Fruit fly (Drosophila melanogaster): Measurements from ENCODE around the gene CecC.

Gene CecC

DNA sequence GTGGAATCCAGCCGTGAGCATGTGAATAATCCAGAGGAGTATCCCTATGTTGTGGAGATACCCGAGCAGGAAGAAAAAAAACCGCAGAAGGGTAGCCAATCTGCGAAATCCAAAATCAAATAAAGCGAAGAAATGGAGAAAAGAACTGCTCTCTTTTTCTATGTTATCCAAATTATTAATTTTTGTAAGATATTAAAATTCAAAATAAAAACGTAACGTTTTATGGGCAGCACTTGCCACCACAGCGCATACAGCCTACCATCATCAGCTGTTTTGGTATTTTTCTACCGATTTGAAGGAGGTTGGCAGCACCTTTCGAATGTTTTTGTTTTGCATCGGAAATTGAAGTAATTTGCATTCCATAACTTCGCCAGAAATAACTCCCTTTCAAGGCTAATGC is 36.4 kb upstream of the CecC start, which contains the start of gene Bet5:
Gene Bet5 (plus strand): TSS at position 299 of the 400 bp plus-strand sequence.
- TF ChIP-seq Hr78 (GFP tag; optimal IDR thresholded peaks at IDR 0.05), result no peak
- TF ChIP-seq dl (GFP tag; optimal IDR thresholded peaks at IDR 0.05; ENCODE audit: insufficient read depth in 1 of 2, partially characterized antibody in 2 of 2), result no peak
- TF ChIP-seq usp (GFP tag; optimal IDR thresholded peaks at IDR 0.05), result no peak
- TF ChIP-seq h (GFP tag; optimal IDR thresholded peaks at IDR 0.05), result no peak
- TF ChIP-seq Mio (GFP tag; optimal IDR thresholded peaks at IDR 0.05), result no peak
- no peak for TF ChIP-seq dsf (GFP tag; optimal IDR thresholded peaks at IDR 0.05; ENCODE audit: borderline replicate concordance)
- TF ChIP-seq GATAd (GFP tag; optimal IDR thresholded peaks at IDR 0.05), result no peak
- TF ChIP-seq Rel (GFP tag; optimal IDR thresholded peaks at IDR 0.05), result no peak
- no peak for TF ChIP-seq Rel (tag; optimal IDR thresholded peaks at IDR 0.05)
- TF ChIP-seq psq (GFP tag; optimal IDR thresholded peaks at IDR 0.05), result no peak
- TF ChIP-seq HLH106 (tag; optimal IDR thresholded peaks at IDR 0.05), result no peak
- no peak for TF ChIP-seq dmrt93B (GFP tag; optimal IDR thresholded peaks at IDR 0.05)
- no peak for TF ChIP-seq sv (GFP tag; optimal IDR thresholded peaks at IDR 0.05)
- TF ChIP-seq brk (GFP tag; optimal IDR thresholded peaks at IDR 0.05), result no peak
- no peak for TF ChIP-seq Vsx2 (GFP tag; optimal IDR thresholded peaks at IDR 0.05; ENCODE audit: partially characterized antibody)
- TF ChIP-seq Hnf4 (GFP tag; optimal IDR thresholded peaks at IDR 0.05), result no peak
- TF ChIP-seq pan (optimal IDR thresholded peaks at IDR 0.05), result no peak

DNA sequence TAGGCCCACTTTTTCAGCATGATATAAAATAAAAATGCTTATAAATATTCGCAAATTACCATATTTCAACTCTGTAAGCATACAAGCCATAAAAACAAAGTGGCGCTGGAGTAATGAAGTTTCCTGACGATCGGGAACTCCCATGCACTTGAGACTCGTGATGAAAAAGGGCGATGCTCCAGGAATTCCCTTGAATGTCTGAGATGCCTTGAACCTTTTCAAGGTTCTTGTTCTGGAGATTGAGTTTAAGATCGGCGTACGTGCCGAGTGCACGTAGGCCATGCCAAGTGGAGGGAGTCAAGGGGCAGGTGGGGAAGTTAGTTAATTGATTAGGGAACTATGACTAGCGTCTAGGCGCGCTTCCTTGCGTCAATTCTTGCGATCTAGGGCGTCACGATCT is 32.4 kb upstream of the CecC start:
- no peak for TF ChIP-seq br (GFP tag; optimal IDR thresholded peaks at IDR 0.05)
- TF ChIP-seq Sp1 (GFP tag; optimal IDR thresholded peaks at IDR 0.05), result no peak
- no peak for TF ChIP-seq Rel (GFP tag; optimal IDR thresholded peaks at IDR 0.05)
- TF ChIP-seq Rel (tag; optimal IDR thresholded peaks at IDR 0.05), result no peak
- no peak for TF ChIP-seq CG32264 (GFP tag; optimal IDR thresholded peaks at IDR 0.05)

DNA sequence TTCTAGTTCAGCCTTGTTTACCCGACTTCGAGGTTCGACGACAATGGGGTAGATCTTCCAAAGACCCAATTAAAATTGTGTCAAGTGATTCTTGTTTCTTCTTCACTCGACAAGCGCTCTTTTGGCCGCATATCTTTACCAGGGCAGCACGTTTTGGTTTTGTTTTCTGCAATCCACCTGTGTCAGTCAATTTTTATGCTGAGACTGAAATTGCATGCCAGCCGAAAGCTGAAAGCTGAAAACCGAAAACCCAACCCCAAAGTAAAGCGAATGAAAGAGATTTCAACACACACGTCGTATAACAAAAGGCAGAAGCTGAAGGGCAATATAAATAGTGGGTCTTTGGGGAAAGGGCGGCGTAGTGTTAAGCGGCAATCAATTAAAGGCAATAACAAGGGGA is 26.9 kb upstream of the CecC start:
- TF ChIP-seq CrebA (GFP tag; optimal IDR thresholded peaks at IDR 0.05; ENCODE audit: borderline replicate concordance) (no peak), ey (GFP tag; optimal IDR thresholded peaks at IDR 0.05) (no peak)

DNA sequence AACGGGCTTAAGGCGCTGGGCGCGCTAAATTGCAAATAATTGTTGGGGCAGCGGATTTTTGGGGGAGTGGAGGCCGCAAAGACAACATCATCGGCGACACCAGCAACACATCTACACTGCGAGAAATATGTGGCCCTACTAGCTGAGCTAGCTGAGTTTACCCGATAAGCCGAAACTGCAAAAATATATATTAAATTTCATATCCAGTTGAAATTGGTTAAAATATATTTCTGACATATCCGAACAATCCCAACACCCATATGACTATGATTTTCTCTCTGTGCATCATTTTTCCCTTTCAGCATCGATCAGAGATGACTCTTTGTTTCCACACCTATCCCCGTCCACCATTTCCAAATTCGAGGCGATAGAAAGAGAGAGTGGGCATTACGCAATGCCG is 26.4 kb upstream of the CecC start:
- no peak for TF ChIP-seq brk (GFP tag; optimal IDR thresholded peaks at IDR 0.05)
- TF ChIP-seq foxo (GFP tag; optimal IDR thresholded peaks at IDR 0.05), result peak in 1 of 2 experiments; percentile 67
- no peak for TF ChIP-seq Abd-B (GFP tag; optimal IDR thresholded peaks at IDR 0.05)
- TF ChIP-seq dmrt93B (GFP tag; optimal IDR thresholded peaks at IDR 0.05), result no peak
- TF ChIP-seq CG9705 (GFP tag; optimal IDR thresholded peaks at IDR 0.05), result no peak
- TF ChIP-seq psq (GFP tag; optimal IDR thresholded peaks at IDR 0.05), result peak; percentile 44
- TF ChIP-seq h (GFP tag; optimal IDR thresholded peaks at IDR 0.05), result peak; percentile 76
- TF ChIP-seq Hnf4 (GFP tag; optimal IDR thresholded peaks at IDR 0.05), result peak; percentile 32
- peak; percentile 36 for TF ChIP-seq CG32264 (GFP tag; optimal IDR thresholded peaks at IDR 0.05)
- TF ChIP-seq sv (GFP tag; optimal IDR thresholded peaks at IDR 0.05), result peak; percentile 48
- TF ChIP-seq OdsH (GFP tag; optimal IDR thresholded peaks at IDR 0.05), result peak; percentile 46
- peak; percentile 69 for TF ChIP-seq fru (GFP tag; optimal IDR thresholded peaks at IDR 0.05)
- TF ChIP-seq Sp1 (GFP tag; optimal IDR thresholded peaks at IDR 0.05), result peak; percentile 39
- no peak for TF ChIP-seq dsf (GFP tag; optimal IDR thresholded peaks at IDR 0.05; ENCODE audit: borderline replicate concordance)
- peak; percentile 63 for TF ChIP-seq ey (GFP tag; optimal IDR thresholded peaks at IDR 0.05)
- TF ChIP-seq rgr (GFP tag; optimal IDR thresholded peaks at IDR 0.05), result peak; percentile 63
- peak; percentile 62 for TF ChIP-seq HLH106 (tag; optimal IDR thresholded peaks at IDR 0.05)
- TF ChIP-seq woc (GFP tag; optimal IDR thresholded peaks at IDR 0.05), result peak; percentile 17
- TF ChIP-seq br (GFP tag; optimal IDR thresholded peaks at IDR 0.05), result peak; percentile 67
- TF ChIP-seq Myc (optimal IDR thresholded peaks at IDR 0.05), result no peak
- TF ChIP-seq usp (GFP tag; optimal IDR thresholded peaks at IDR 0.05), result no peak

DNA sequence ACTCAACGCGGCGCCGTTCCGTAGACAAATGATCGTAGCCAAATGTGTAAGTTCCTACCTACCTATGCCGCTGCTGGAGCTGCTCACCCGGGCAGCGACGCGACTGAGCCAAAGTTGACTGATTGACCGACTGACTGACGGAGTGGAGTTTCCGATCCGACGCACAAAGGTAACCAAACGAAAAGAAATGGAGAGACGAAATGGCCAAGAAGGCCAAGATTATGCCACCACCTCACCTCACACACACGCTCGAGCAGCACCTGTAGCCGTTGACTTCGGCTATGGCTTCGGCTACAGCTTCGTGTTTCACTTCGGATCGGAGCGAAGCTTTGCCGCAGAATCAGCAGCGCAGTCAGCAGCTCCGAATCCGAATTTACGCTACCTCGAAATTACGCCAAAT is 25.2 kb upstream of the CecC start, which contains the start of gene CG9747:
Gene CG9747 (minus strand): TSS at position 206 of the 400 bp plus-strand sequence.
- TF ChIP-seq fru (GFP tag; optimal IDR thresholded peaks at IDR 0.05) (no peak), brk (GFP tag; optimal IDR thresholded peaks at IDR 0.05) (no peak), usp (GFP tag; optimal IDR thresholded peaks at IDR 0.05) (no peak), Abd-B (GFP tag; optimal IDR thresholded peaks at IDR 0.05) (no peak), ey (GFP tag; optimal IDR thresholded peaks at IDR 0.05) (no peak), Vsx2 (GFP tag; optimal IDR thresholded peaks at IDR 0.05; ENCODE audit: partially characterized antibody) (no peak)

DNA sequence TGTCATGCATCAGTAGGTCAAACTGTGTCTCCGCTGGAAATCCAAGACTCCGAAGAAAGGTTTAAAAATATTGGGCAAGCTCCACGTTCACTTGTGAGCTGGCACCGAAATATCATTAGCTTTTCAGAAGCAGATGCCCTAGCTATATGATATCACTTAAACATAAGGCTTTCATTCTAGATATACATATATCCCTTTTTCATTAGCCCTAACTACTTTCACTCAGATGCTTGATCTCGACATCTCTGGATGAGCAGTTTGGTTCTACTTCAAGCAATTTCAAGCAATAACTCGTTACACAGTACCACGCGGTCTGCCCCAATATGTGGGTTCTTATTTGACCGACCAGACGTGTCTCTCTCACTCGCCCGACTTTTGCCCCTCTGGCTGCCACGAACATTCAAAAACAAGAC is 24.8 kb upstream of the CecC start:
- TF ChIP-seq br (GFP tag; optimal IDR thresholded peaks at IDR 0.05) (peak; percentile 47), Hr83 (GFP tag; optimal IDR thresholded peaks at IDR 0.05; ENCODE audit: poor library complexity, severe bottlenecking) (no peak), dmrt93B (GFP tag; optimal IDR thresholded peaks at IDR 0.05) (peak; percentile 21), Sp1 (GFP tag; optimal IDR thresholded peaks at IDR 0.05) (peak; percentile 64), h (GFP tag; optimal IDR thresholded peaks at IDR 0.05) (peak; percentile 82), Vsx2 (GFP tag; optimal IDR thresholded peaks at IDR 0.05; ENCODE audit: partially characterized antibody) (no peak), Dif (GFP tag; optimal IDR thresholded peaks at IDR 0.05; ENCODE audit: partially characterized antibody) (no peak), sv (GFP tag; optimal IDR thresholded peaks at IDR 0.05) (peak; percentile 10), woc (GFP tag; optimal IDR thresholded peaks at IDR 0.05) (peak; percentile 92), pan (optimal IDR thresholded peaks at IDR 0.05) (peak; percentile 52), HLH106 (tag; optimal IDR thresholded peaks at IDR 0.05) (peak; percentile 50), fru (GFP tag; optimal IDR thresholded peaks at IDR 0.05) (peak; percentile 74), CG32264 (GFP tag; optimal IDR thresholded peaks at IDR 0.05) (no peak), psq (GFP tag; optimal IDR thresholded peaks at IDR 0.05) (peak; percentile 57), OdsH (GFP tag; optimal IDR thresholded peaks at IDR 0.05) (peak; percentile 74), ey (GFP tag; optimal IDR thresholded peaks at IDR 0.05) (peak; percentile 72), rgr (GFP tag; optimal IDR thresholded peaks at IDR 0.05) (peak; percentile 66), foxo (GFP tag; optimal IDR thresholded peaks at IDR 0.05) (peak in 1 of 2 experiments; percentile 82)
